Worm (Caenorhabditis elegans) whole organism, late embryonic: ENCODE measurements around the gene miro-1.

Experiments
- Y22D7AL.16 ChIP-seq: sonication (generic microtip); optimal IDR thresholded peaks from 2 replicates; lab custom pipeline; 2016; ENCODE audit warnings: missing genetic modification characterization, missing compliant biosample characterization
- ama-1 ChIP-seq: fragments of 150-350 bp; optimal IDR thresholded peaks from 2 replicates; lab custom pipeline; 2014
- ceh-18 ChIP-seq: sonication (generic microtip); optimal IDR thresholded peaks from 2 replicates; lab custom pipeline; 2016; ENCODE audit warnings: missing genetic modification characterization, missing compliant biosample characterization
- ceh-2 ChIP-seq: sonication (generic microtip); optimal IDR thresholded peaks from 2 replicates; lab custom pipeline; 2016; ENCODE audit warnings: missing genotype, missing genetic modification characterization, missing compliant biosample characterization
- ceh-22 ChIP-seq: sonication (generic microtip); optimal IDR thresholded peaks from 2 replicates; lab custom pipeline; 2017; ENCODE audit warnings: missing biosample characterization, missing genetic modification characterization
- ceh-30 ChIP-seq: fragments of 150-350 bp; optimal IDR thresholded peaks from 2 replicates; lab custom pipeline; 2014; ENCODE audit warnings: missing biosample characterization, missing genetic modification characterization
- ceh-45 ChIP-seq: fragments of 200-800 bp; sonication (Bioruptor generic); IDR thresholded peaks from 2 replicates; pipeline ENCODE4 v1.3.6; 2022; ENCODE audit warnings: missing genetic modification reagents, missing genetic modification characterization, missing compliant biosample characterization
- ceh-48 ChIP-seq: sonication (generic microtip); optimal IDR thresholded peaks from 2 replicates; lab custom pipeline; 2016; ENCODE audit warnings: missing genetic modification characterization, inconsistent platforms, missing compliant biosample characterization
- ceh-6 ChIP-seq: fragments of 200-800 bp; sonication (Bioruptor generic); optimal IDR thresholded peaks from 2 replicates; lab custom pipeline; 2018; ENCODE audit warnings: mild to moderate bottlenecking, missing genetic modification characterization, missing compliant biosample characterization
- ceh-9 ChIP-seq: sonication (generic microtip); optimal IDR thresholded peaks from 2 replicates; lab custom pipeline; 2016; ENCODE audit warnings: mild to moderate bottlenecking, missing genetic modification characterization, inconsistent platforms, missing compliant biosample characterization
- dve-1 ChIP-seq: sonication (generic microtip); optimal IDR thresholded peaks from 2 replicates; lab custom pipeline; 2017; ENCODE audit warnings: antibody characterized with exemption, mild to moderate bottlenecking, missing genetic modification characterization, missing compliant biosample characterization
- elt-4 ChIP-seq: sonication (generic microtip); optimal IDR thresholded peaks from 2 replicates; lab custom pipeline; 2016; ENCODE audit warnings: missing genetic modification characterization, missing compliant biosample characterization
- ets-4 ChIP-seq: sonication (generic microtip); optimal IDR thresholded peaks from 2 replicates; lab custom pipeline; 2016; ENCODE audit warnings: missing genetic modification characterization, missing compliant biosample characterization
- eyg-1 ChIP-seq: sonication (generic microtip); optimal IDR thresholded peaks from 2 replicates; lab custom pipeline; 2016; ENCODE audit warnings: missing genotype, missing genetic modification characterization, missing compliant biosample characterization
- fax-1 ChIP-seq: sonication (generic microtip); optimal IDR thresholded peaks from 2 replicates; lab custom pipeline; 2016; ENCODE audit warnings: missing genotype, missing genetic modification characterization, missing compliant biosample characterization
- gmeb-2 ChIP-seq: sonication (generic microtip); optimal IDR thresholded peaks from 2 replicates; lab custom pipeline; 2016; ENCODE audit warnings: missing genetic modification characterization, inconsistent platforms, missing compliant biosample characterization
- hlh-6 ChIP-seq: sonication (generic microtip); optimal IDR thresholded peaks from 2 replicates; lab custom pipeline; 2016; ENCODE audit warnings: missing genotype, missing genetic modification characterization, missing compliant biosample characterization
- hlh-8 ChIP-seq: sonication (generic microtip); optimal IDR thresholded peaks from 2 replicates; lab custom pipeline; 2016; ENCODE audit warnings: missing genotype, missing genetic modification characterization, missing compliant biosample characterization
- madf-2 ChIP-seq: sonication (generic microtip); optimal IDR thresholded peaks from 2 replicates; lab custom pipeline; 2017; ENCODE audit warnings: missing genetic modification characterization, missing compliant biosample characterization
- nfya-1 ChIP-seq: sonication (generic microtip); optimal IDR thresholded peaks from 2 replicates; lab custom pipeline; 2017; ENCODE audit warnings: missing genetic modification characterization, mild to moderate bottlenecking, missing compliant biosample characterization, antibody characterized with exemption, moderate library complexity
- nhr-11 ChIP-seq: fragments of 150-350 bp; optimal IDR thresholded peaks from 2 replicates; lab custom pipeline; 2014; ENCODE audit warnings: missing biosample characterization, missing genetic modification characterization
- nhr-232 ChIP-seq: sonication (generic microtip); optimal IDR thresholded peaks from 2 replicates; lab custom pipeline; 2016; ENCODE audit warnings: missing genetic modification characterization, missing compliant biosample characterization
- pax-1 ChIP-seq: fragments of 150-350 bp; optimal IDR thresholded peaks from 2 replicates; lab custom pipeline; 2014; ENCODE audit warnings: missing biosample characterization, missing genetic modification characterization
- pqm-1 ChIP-seq: sonication (generic microtip); optimal IDR thresholded peaks from 2 replicates; lab custom pipeline; 2016; ENCODE audit warnings: missing genetic modification characterization, missing compliant biosample characterization
- pros-1 ChIP-seq: fragments of 150-350 bp; optimal IDR thresholded peaks from 2 replicates; lab custom pipeline; 2014; ENCODE audit warnings: missing biosample characterization, missing genetic modification reagents, missing genetic modification characterization
- rnt-1 ChIP-seq: sonication (generic microtip); optimal IDR thresholded peaks from 2 replicates; lab custom pipeline; 2016; ENCODE audit warnings: missing genetic modification characterization, missing compliant biosample characterization
- sox-4 ChIP-seq: sonication (generic microtip); optimal IDR thresholded peaks from 2 replicates; lab custom pipeline; 2017; ENCODE audit warnings: mild to moderate bottlenecking, missing genetic modification characterization, inconsistent platforms, missing compliant biosample characterization
- syd-9 ChIP-seq: sonication (generic microtip); optimal IDR thresholded peaks from 2 replicates; lab custom pipeline; 2016; ENCODE audit warnings: mild to moderate bottlenecking, missing genetic modification characterization, moderate library complexity, missing compliant biosample characterization
- tbx-2 ChIP-seq: sonication (generic microtip); optimal IDR thresholded peaks from 2 replicates; lab custom pipeline; 2016; ENCODE audit warnings: missing genetic modification characterization, missing compliant biosample characterization
- tbx-7 ChIP-seq: sonication (generic microtip); optimal IDR thresholded peaks from 2 replicates; lab custom pipeline; 2016; ENCODE audit warnings: missing genotype, missing genetic modification characterization, missing compliant biosample characterization
- unc-3 ChIP-seq, 2 experiments: fragments of 200-800 bp in 1 of 2; sonication (Bioruptor generic) in 1 of 2; sonication (generic microtip) in 1 of 2; conservative IDR thresholded peaks in 1 of 2; optimal IDR thresholded peaks in 1 of 2; 2 replicates each; pipeline versions ENCODE4 v1.3.6 to Lab custom; 2016 to 2022; ENCODE audit warnings: missing compliant biosample characterization in 2 of 2, missing genetic modification characterization in 2 of 2, missing genetic modification reagents in 1 of 2
- unc-86 ChIP-seq: sonication (generic microtip); optimal IDR thresholded peaks from 2 replicates; lab custom pipeline; 2016; ENCODE audit warnings: missing genetic modification characterization, missing compliant biosample characterization
- zip-5 ChIP-seq: sonication (generic microtip); optimal IDR thresholded peaks from 2 replicates; lab custom pipeline; 2016; ENCODE audit warnings: missing genetic modification characterization, missing compliant biosample characterization

The miro-1 gene

ce11 chrIV:4692463-4692862 is 23.1 kb downstream of the miro-1 start, which contains the start of gene spe-51:
TSS of gene spe-51 (plus strand) at chrIV:4692763.
- TF ChIP-seq pros-1 (tag; lab: Kevin White, UChicago) = no peak
- no peak for TF ChIP-seq hlh-8 (tag; lab: Kevin White, UChicago)
- no peak for TF ChIP-seq unc-86 (tag; lab: Kevin White, UChicago)
- TF ChIP-seq unc-3 (GFP tag; conservative IDR thresholded peaks at IDR 0.05; lab: Robert Waterston, UW) = no peak
- TF ChIP-seq unc-3 (tag; optimal IDR thresholded peaks at IDR 0.05; lab: Kevin White, UChicago) = no peak
- no peak for TF ChIP-seq madf-2 (tag; lab: Kevin White, UChicago)
- TF ChIP-seq ceh-30 (tag; lab: Kevin White, UChicago) = no peak
- no peak for TF ChIP-seq hlh-6 (tag; lab: Kevin White, UChicago)
- TF ChIP-seq ceh-9 (tag; lab: Kevin White, UChicago) = no peak
- no peak for TF ChIP-seq sox-4 (tag; lab: Kevin White, UChicago)
- TF ChIP-seq pqm-1 = no peak
- TF ChIP-seq syd-9 (tag; lab: Kevin White, UChicago) = no peak
- no peak for TF ChIP-seq tbx-7 (tag; lab: Kevin White, UChicago)
- no peak for TF ChIP-seq dve-1 (tag; lab: Kevin White, UChicago)
- TF ChIP-seq tbx-2 = no peak
- no peak for TF ChIP-seq ceh-6 (GFP tag; lab: Kevin White, UChicago)

DNA sequence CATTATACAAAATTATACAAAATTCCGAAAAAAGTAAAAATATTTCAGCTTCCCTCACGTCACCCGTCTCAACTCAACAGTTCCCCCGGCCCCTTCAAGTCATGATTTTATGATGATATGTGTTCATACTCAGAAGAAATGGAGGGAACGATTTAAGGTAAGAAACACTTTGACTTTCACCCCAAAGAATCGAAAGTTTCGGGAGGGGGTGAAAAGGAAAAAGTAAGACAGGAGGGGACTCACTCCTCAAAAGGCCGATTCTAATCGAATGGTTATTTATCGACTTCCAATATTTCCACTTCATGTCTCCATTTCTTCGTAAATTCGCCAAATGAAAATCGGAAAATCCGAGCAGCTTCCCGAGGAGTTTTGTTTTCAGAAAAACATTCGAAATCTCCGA is 27.4 kb downstream of the miro-1 start, which contains the start of gene bus-4:
Gene bus-4 (plus strand): TSS at position 49 of the 400 bp plus-strand sequence.
- no peak for TF ChIP-seq fax-1 (tag; lab: Kevin White, UChicago)
- no peak for TF ChIP-seq hlh-8 (tag; lab: Kevin White, UChicago)
- TF ChIP-seq ama-1 (lab: Kevin White, UChicago) = no peak
- TF ChIP-seq ets-4 (tag; lab: Kevin White, UChicago) = no peak
- no peak for TF ChIP-seq ceh-30 (tag; lab: Kevin White, UChicago)
- no peak for TF ChIP-seq unc-3 (GFP tag; conservative IDR thresholded peaks at IDR 0.05; lab: Robert Waterston, UW)
- no peak for TF ChIP-seq unc-3 (tag; optimal IDR thresholded peaks at IDR 0.05; lab: Kevin White, UChicago)
- no peak for TF ChIP-seq ceh-22 (tag; lab: Kevin White, UChicago)
- TF ChIP-seq zip-5 (tag; lab: Kevin White, UChicago) = no peak
- no peak for TF ChIP-seq ceh-2
- no peak for TF ChIP-seq syd-9 (tag; lab: Kevin White, UChicago)
- no peak for TF ChIP-seq ceh-48 (tag; lab: Kevin White, UChicago)
- TF ChIP-seq nhr-11 = no peak
- TF ChIP-seq eyg-1 (tag; lab: Kevin White, UChicago) = no peak
- no peak for TF ChIP-seq nhr-232
- no peak for TF ChIP-seq Y22D7AL.16
- no peak for TF ChIP-seq ceh-45 (GFP tag; lab: Robert Waterston, UW)
- no peak for TF ChIP-seq gmeb-2 (tag; lab: Kevin White, UChicago)

DNA sequence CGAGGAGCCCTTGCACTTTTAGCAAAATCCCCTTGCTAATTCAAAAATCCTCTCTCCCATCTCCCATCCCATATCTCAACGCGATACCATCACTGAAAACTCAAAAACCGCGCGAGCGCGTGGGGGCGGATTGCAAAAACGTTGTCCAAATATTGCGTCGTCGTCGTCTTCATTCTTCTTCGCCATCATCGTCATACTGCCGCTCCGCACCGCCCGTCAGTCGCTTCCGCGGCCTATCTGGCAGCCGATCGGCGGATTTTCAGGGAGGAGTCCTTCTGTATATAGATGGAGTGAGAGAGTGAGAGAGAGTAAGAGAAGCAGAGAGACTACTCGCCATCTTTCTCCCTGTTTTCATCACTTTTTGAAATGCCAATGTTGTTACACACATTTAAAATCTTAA is 28.7 kb downstream of the miro-1 start:
- TF ChIP-seq rnt-1 (tag; lab: Kevin White, UChicago) = peak; percentile 46
- peak; percentile 45 for TF ChIP-seq elt-4 (tag; lab: Kevin White, UChicago)
- no peak for TF ChIP-seq pax-1

DNA sequence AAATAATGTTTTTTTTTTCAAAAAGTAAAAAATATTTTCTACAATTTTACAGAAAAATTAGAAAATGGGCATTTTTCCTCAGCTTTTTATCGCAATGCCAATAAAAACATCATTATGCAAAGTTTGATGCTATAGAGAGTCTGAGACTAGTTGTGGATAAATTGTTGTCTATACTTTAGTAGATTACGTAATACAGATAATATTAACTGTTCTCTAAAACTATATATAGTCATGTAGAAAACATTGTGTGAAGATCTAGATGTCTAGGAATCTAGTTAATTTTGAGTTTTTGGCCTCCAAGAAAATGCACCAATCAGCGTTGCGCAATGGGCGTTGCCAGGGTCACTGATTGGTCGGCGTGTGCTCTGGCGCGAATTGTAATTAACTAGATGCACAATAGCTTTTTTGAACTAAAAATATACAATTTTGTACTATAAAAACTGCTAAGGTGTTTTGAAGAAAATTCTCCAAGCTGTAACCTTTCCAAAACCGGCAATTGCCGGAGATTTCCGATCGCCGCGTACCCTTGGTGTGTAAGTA is 29.2 kb downstream of the miro-1 start:
- TF ChIP-seq unc-86 (tag; lab: Kevin White, UChicago) = no peak
- peak; percentile 80 for TF ChIP-seq nfya-1 (tag; lab: Kevin White, UChicago)

- no peak for TF ChIP-seq dve-1 (tag; lab: Kevin White, UChicago)
- TF ChIP-seq ceh-18 (tag; lab: Kevin White, UChicago) = no peak
- no peak for TF ChIP-seq unc-86 (tag; lab: Kevin White, UChicago)
- TF ChIP-seq nfya-1 (tag; lab: Kevin White, UChicago) = peak; percentile 68
Measured at ce11 chrIV:4683149-4683548, 32.5 kb downstream of the miro-1 start.
